Fruit fly (Drosophila melanogaster) whole organism, prepupa: Measurements from ENCODE around the gene CG11634.

Experiments used
- Blimp-1 ChIP-seq: fragments of 200-800 bp; sonication (Bioruptor generic); optimal IDR thresholded peaks from 3 replicates; lab custom pipeline; 2017; ENCODE audit warnings: missing biosample characterization, missing genetic modification characterization, mild to moderate bottlenecking, moderate library complexity, missing genetic modification reagents
- CG10631 ChIP-seq: fragments of 200-800 bp; sonication (Bioruptor generic); optimal IDR thresholded peaks from 2 replicates; lab custom pipeline; 2016; ENCODE audit warnings: missing biosample characterization, missing genetic modification characterization
- CG10669 ChIP-seq: fragments of 200-800 bp; sonication (Bioruptor generic); optimal IDR thresholded peaks from 3 replicates; lab custom pipeline; 2018; ENCODE audit warnings: missing biosample characterization, mild to moderate bottlenecking, missing genetic modification characterization, moderate library complexity
- CG11294 ChIP-seq: fragments of 200-800 bp; sonication (Bioruptor generic); IDR thresholded peaks from 2 replicates; pipeline ENCODE4 v1.3.6; 2022; ENCODE audit warnings: missing biosample characterization, missing genetic modification characterization
- CG11762 ChIP-seq: fragments of 200-800 bp; sonication (Bioruptor generic); optimal IDR thresholded peaks from 3 replicates; lab custom pipeline; 2016; ENCODE audit warnings: missing biosample characterization, missing genetic modification characterization; ENCODE audit not compliant: insufficient read depth
- CG11902 ChIP-seq: fragments of 200-800 bp; sonication (Bioruptor generic); optimal IDR thresholded peaks from 3 replicates; lab custom pipeline; 2016; ENCODE audit warnings: missing biosample characterization, missing genetic modification characterization
- CG15336 ChIP-seq: fragments of 200-800 bp; sonication (Bioruptor generic); IDR thresholded peaks from 2 replicates; pipeline ENCODE4 v1.3.6; 2022; ENCODE audit warnings: missing biosample characterization, missing genetic modification characterization
- CG1621 ChIP-seq: fragments of 200-800 bp; sonication (Bioruptor generic); optimal IDR thresholded peaks from 3 replicates; lab custom pipeline; 2018; ENCODE audit warnings: missing biosample characterization, mild to moderate bottlenecking, missing genetic modification characterization
- CG31627 ChIP-seq: fragments of 200-800 bp; sonication (Bioruptor generic); optimal IDR thresholded peaks from 3 replicates; lab custom pipeline; 2016; ENCODE audit warnings: missing biosample characterization, missing genetic modification characterization
- CG3919 ChIP-seq: fragments of 200-800 bp; sonication (Bioruptor generic); optimal IDR thresholded peaks from 3 replicates; lab custom pipeline; 2016; ENCODE audit warnings: missing biosample characterization, missing genetic modification characterization
- CG4318 ChIP-seq: fragments of 200-800 bp; sonication (Bioruptor generic); optimal IDR thresholded peaks from 3 replicates; lab custom pipeline; 2017; ENCODE audit warnings: missing biosample characterization, mild to moderate bottlenecking, missing genetic modification characterization
- CG6163 ChIP-seq: fragments of 200-800 bp; sonication (Bioruptor generic); IDR thresholded peaks from 3 replicates; pipeline ENCODE4 v1.3.6; 2022; ENCODE audit warnings: missing biosample characterization, missing genetic modification characterization
- CG6276 ChIP-seq: fragments of 200-800 bp; sonication (Bioruptor generic); optimal IDR thresholded peaks from 2 replicates; lab custom pipeline; 2017; ENCODE audit warnings: missing biosample characterization, mild to moderate bottlenecking, missing genetic modification characterization
- CG6808 ChIP-seq: fragments of 200-800 bp; sonication (Bioruptor generic); optimal IDR thresholded peaks from 3 replicates; lab custom pipeline; 2017; ENCODE audit warnings: missing biosample characterization, missing genetic modification characterization, mild to moderate bottlenecking, moderate library complexity, missing genetic modification reagents
- CG7368 ChIP-seq: fragments of 200-800 bp; sonication (Bioruptor generic); optimal IDR thresholded peaks from 3 replicates; lab custom pipeline; 2016; ENCODE audit warnings: missing biosample characterization, missing genetic modification characterization
- CG8119 ChIP-seq: fragments of 200-800 bp; sonication (Bioruptor generic); IDR thresholded peaks from 3 replicates; pipeline ENCODE4 v1.3.6; 2022; ENCODE audit warnings: missing biosample characterization, missing genetic modification characterization
- Eip75B ChIP-seq: fragments of 200-800 bp; sonication (Bioruptor generic); optimal IDR thresholded peaks from 3 replicates; lab custom pipeline; 2016; ENCODE audit warnings: missing biosample characterization, missing genetic modification characterization
- Eip78C ChIP-seq: fragments of 200-800 bp; sonication (Bioruptor generic); peaks from one replicate; lab custom pipeline; 2016; ENCODE audit warnings: missing biosample characterization, missing genetic modification characterization
- Gug ChIP-seq: fragments of 200-800 bp; sonication (Bioruptor generic); IDR thresholded peaks from 2 replicates; pipeline ENCODE4 v1.3.6; 2022; ENCODE audit warnings: missing biosample characterization, missing genetic modification characterization
- Hr4 ChIP-seq: fragments of 200-800 bp; sonication (Bioruptor generic); optimal IDR thresholded peaks from 3 replicates; lab custom pipeline; 2016; ENCODE audit warnings: missing biosample characterization, missing genetic modification characterization
- Met ChIP-seq: fragments of 200-800 bp; sonication (Bioruptor generic); optimal IDR thresholded peaks from 3 replicates; lab custom pipeline; 2016; ENCODE audit warnings: missing biosample characterization, missing genetic modification characterization
- OdsH ChIP-seq: fragments of 200-800 bp; sonication (Bioruptor generic); optimal IDR thresholded peaks from 3 replicates; lab custom pipeline; 2016; ENCODE audit warnings: missing biosample characterization, missing genetic modification characterization
- Sox102F ChIP-seq: fragments of 200-800 bp; sonication (Bioruptor generic); optimal IDR thresholded peaks from 2 replicates; lab custom pipeline; 2016; ENCODE audit warnings: missing biosample characterization, mild to moderate bottlenecking, missing genetic modification characterization
- Sox14 ChIP-seq: fragments of 200-800 bp; sonication (Bioruptor generic); optimal IDR thresholded peaks from 3 replicates; lab custom pipeline; 2016; ENCODE audit warnings: missing biosample characterization, missing genetic modification characterization
- achi ChIP-seq: fragments of 200-800 bp; sonication (Bioruptor generic); optimal IDR thresholded peaks from 3 replicates; lab custom pipeline; 2016; ENCODE audit warnings: missing biosample characterization, missing genetic modification characterization
- acj6 ChIP-seq: fragments of 200-800 bp; sonication (Bioruptor generic); optimal IDR thresholded peaks from 3 replicates; lab custom pipeline; 2016; ENCODE audit warnings: missing biosample characterization, missing genetic modification characterization
- dsx ChIP-seq: fragments of 200-800 bp; optimal IDR thresholded peaks from 3 replicates; lab custom pipeline; 2019; ENCODE audit warnings: missing biosample characterization, mild to moderate bottlenecking, missing genetic modification characterization, moderate library complexity; ENCODE audit not compliant: poor library complexity, severe bottlenecking
- eg ChIP-seq: fragments of 200-800 bp; sonication (Bioruptor generic); IDR thresholded peaks from 3 replicates; pipeline ENCODE4 v1.3.6; 2022; ENCODE audit warnings: missing biosample characterization, missing genetic modification characterization
- fd85E ChIP-seq: fragments of 200-800 bp; sonication (Bioruptor generic); optimal IDR thresholded peaks from 3 replicates; lab custom pipeline; 2016; ENCODE audit warnings: missing biosample characterization, missing genetic modification characterization
- fkh ChIP-seq: fragments of 200-800 bp; sonication (Bioruptor generic); optimal IDR thresholded peaks from 3 replicates; lab custom pipeline; 2017; ENCODE audit warnings: missing biosample characterization, mild to moderate bottlenecking, missing genetic modification characterization, moderate library complexity
- net ChIP-seq: fragments of 200-800 bp; sonication (Bioruptor generic); optimal IDR thresholded peaks from 3 replicates; lab custom pipeline; 2016; ENCODE audit warnings: missing biosample characterization, missing genetic modification characterization
- pdm3 ChIP-seq: fragments of 200-800 bp; sonication (Bioruptor generic); optimal IDR thresholded peaks from 3 replicates; lab custom pipeline; 2016; ENCODE audit warnings: missing biosample characterization, missing genetic modification characterization
- ss ChIP-seq, 2 experiments: fragments of 200-800 bp; sonication (Bioruptor generic); optimal IDR thresholded peaks; 2 replicates in 1 of 2; 3 replicates in 1 of 2; lab custom pipeline; 2017 to 2018; ENCODE audit warnings: mild to moderate bottlenecking in 2 of 2, missing biosample characterization in 2 of 2, missing genetic modification characterization in 2 of 2, moderate library complexity in 1 of 2
- vri ChIP-seq: fragments of 200-800 bp; sonication (Bioruptor generic); optimal IDR thresholded peaks from 3 replicates; lab custom pipeline; 2016; ENCODE audit warnings: missing biosample characterization, mild to moderate bottlenecking, missing genetic modification characterization

CG11634 gene

DNA sequence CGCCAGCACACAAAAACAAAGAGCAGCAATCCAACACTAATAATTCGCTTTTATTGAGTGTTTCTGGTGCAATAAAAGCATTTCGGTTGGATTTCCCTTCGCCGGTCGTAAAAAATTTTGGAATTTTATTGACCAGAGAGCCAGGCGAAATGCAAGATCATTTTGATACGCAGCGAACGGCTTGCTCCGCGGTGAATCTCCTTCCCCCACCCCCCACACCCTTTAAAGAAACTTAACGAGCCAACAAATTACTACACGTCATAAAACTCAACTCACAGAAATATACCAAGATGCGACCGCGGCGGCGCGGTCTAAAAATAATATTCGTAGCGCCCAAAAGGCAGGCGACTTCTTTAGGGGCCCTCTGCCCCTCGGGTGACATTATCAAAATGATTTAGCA lies 20.1 kb upstream of the CG11634 start:
- TF ChIP-seq Eip75B = no peak
- no peak for TF ChIP-seq ss (GFP tag; optimal IDR thresholded peaks at IDR 0.05; lab: Kevin White, UChicago)
- no peak for TF ChIP-seq CG8119 (GFP tag; lab: Robert Waterston, UW)
- TF ChIP-seq CG4318 (GFP tag; lab: Kevin White, UChicago) = no peak
- no peak for TF ChIP-seq eg (GFP tag; lab: Robert Waterston, UW)
- TF ChIP-seq Blimp-1 (GFP tag; lab: Kevin White, UChicago) = no peak
- no peak for TF ChIP-seq Met (GFP tag; lab: Kevin White, UChicago)
- TF ChIP-seq CG6276 (GFP tag; lab: Kevin White, UChicago) = no peak
- no peak for TF ChIP-seq Gug (GFP tag; lab: Robert Waterston, UW)
- no peak for TF ChIP-seq Sox102F (GFP tag; lab: Kevin White, UChicago)
- TF ChIP-seq achi (GFP tag; lab: Kevin White, UChicago) = no peak
- TF ChIP-seq acj6 = no peak
- TF ChIP-seq CG15336 (GFP tag; lab: Robert Waterston, UW) = no peak
- no peak for TF ChIP-seq OdsH
- no peak for TF ChIP-seq net (GFP tag; lab: Kevin White, UChicago)
- no peak for TF ChIP-seq fkh
- no peak for TF ChIP-seq CG11902 (GFP tag; lab: Kevin White, UChicago)
- no peak for TF ChIP-seq pdm3

DNA sequence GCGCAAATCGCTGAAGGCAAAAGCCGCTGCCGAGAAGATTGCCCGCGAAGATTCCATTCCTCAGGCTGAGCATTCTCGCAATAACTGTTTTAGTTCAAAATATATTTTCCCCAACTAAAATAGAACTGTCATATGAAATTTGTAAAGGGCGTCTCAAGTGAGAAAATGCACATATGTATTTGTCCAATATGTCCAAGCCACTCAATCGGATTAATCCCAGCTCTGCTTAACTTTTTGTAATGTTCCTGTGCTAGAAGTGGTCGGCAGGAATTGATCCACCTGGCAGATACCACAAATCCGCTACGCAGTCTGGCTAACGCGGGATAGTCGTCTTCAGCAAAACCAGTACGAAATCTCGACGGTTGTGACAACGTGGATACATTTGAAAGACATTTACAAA lies 17.9 kb upstream of the CG11634 start, which contains the start of gene CG11629:
Gene CG11629 (minus strand): TSS at position 101 of the 400 bp plus-strand sequence.
- TF ChIP-seq Hr4 (GFP tag; lab: Kevin White, UChicago) (no peak), Sox14 (GFP tag; lab: Kevin White, UChicago) (no peak), CG7368 (GFP tag; lab: Kevin White, UChicago) (no peak), pdm3 (no peak), Eip75B (no peak), Sox102F (GFP tag; lab: Kevin White, UChicago) (no peak), CG31627 (no peak), OdsH (no peak), CG11294 (GFP tag; lab: Robert Waterston, UW) (no peak), vri (GFP tag; lab: Kevin White, UChicago) (no peak), CG11762 (GFP tag; lab: Kevin White, UChicago) (no peak), CG10631 (GFP tag; lab: Kevin White, UChicago) (no peak), CG3919 (GFP tag; lab: Kevin White, UChicago) (no peak), dsx (no peak)
- TF ChIP-seq, all 60 proteins: peak for 0

DNA sequence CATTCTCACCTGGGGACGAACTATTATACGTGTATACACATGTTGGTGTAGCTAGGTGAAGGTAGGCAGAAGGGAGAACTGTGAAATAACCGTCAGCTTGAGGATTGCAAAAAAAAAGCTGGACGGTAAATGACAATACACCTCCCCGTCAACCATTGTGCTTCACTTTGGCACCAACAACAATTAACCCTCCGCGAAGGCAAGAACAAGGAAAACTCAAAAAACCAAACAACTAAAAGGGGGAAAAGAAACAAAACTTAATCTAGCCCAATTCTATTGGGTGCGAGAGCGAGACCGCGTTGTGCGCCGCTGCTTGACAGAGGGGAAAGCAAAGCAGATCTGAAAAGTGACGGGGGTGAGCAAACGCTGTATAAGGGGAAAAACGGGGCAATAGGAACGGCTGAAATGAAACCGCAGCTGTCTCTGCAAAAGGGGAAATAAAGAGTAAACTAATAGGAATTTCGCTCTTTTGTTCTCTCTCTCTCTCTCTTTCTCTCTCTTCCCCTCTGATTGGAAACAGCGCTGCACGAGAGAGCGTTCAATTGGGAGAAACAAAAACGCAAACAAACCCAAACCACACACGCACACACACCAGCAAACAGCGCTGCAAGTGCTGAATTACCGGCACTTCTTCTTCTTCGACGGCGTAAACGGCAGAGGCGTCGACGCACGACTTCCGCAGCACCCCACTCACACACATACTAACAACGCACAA lies 16.9 kb upstream of the CG11634 start:
- TF ChIP-seq CG1621 = no peak
- peak; percentile 58 for TF ChIP-seq CG6163 (GFP tag; lab: Robert Waterston, UW)
- peak; percentile 62 for TF ChIP-seq Eip78C (GFP tag; lab: Kevin White, UChicago)
- no peak for TF ChIP-seq ss (GFP tag; optimal IDR thresholded peaks at IDR 0.05; lab: Kevin White, UChicago)
- TF ChIP-seq fd85E (GFP tag; lab: Kevin White, UChicago) = peak; percentile 39
- peak; percentile 47 for TF ChIP-seq Sox14 (GFP tag; lab: Kevin White, UChicago)
- peak; percentile 75 for TF ChIP-seq fkh

DNA sequence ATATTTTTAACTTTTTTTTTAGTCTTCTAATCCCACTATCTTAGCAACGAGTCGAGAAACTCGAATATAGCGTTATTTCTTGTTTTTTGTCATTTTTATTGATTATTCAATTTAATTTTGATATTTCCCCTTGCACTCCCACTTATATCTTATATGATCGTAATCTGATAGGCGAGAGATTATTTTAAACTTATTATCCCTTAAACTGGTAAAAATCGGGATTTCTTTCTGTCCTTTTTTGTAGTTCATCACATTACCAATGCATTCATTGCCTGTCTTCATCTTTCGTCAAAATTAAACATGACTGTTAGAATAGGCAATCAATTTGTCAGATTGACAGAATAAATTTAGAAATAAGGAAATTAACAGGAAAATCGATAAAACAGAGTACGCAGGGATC lies 13.4 kb upstream of the CG11634 start, which contains the start of gene CG1421:
Gene CG1421 (plus strand): TSS at position 301 of the 400 bp plus-strand sequence.
- TF ChIP-seq CG6808 (GFP tag; lab: Kevin White, UChicago) (no peak), eg (GFP tag; lab: Robert Waterston, UW) (no peak), CG10669 (GFP tag; lab: Kevin White, UChicago) (no peak), dsx (no peak)
